Worm (Caenorhabditis elegans): Measurements from ENCODE around the gene F54B3.1.

The F54B3.1 gene

DNA sequence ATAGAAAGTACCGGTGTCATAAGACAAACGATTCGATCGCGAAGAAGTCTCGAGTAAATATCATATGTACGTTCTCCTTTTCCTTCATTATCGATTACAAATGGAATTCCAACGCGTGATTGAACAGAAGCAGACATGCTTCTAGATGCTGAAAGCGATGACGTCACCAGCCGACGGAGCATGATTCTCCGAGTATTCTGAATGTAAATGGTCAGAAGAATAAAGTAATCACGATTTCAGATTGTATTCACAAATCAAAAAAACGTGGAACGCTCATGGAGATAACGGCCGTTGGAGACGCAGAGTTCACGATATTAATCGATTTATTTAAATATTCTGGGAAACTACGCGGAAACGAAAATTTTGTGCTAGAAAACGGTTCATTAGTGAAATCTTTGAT lies 51.6 kb downstream of the F54B3.1 start, which contains the start of gene clpp-1 (continued):
- TF ChIP-seq unc-30 (tag; optimal IDR thresholded peaks at IDR 0.05): no peak
- TF ChIP-seq jun-1 (tag; optimal IDR thresholded peaks at IDR 0.05): no peak
- no peak for TF ChIP-seq skn-1 (tag; optimal IDR thresholded peaks at IDR 0.05)

DNA sequence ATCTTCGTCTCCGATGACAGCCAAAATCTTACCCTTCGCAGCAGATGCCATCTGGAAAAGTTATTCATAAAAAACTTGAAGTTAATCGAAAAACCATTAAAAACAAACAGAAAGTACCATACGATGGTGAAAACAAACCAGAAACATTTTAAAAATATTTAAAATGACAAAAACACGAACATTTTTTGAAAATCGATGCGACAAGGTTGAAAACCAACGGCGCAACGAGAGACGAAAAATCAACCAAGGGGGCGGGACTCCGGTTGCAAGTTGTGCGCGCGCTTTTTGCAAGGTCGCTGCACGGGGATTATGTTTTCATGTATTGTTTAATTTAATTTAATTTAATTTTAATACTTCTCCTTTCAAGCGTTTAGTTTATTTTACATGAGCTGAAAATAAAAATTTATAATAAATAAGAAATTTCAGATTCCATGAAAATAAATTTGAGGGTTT lies 52.6 kb downstream of the F54B3.1 start, which contains the start of gene vha-9:
Gene vha-9 (minus strand): TSS at position 51 of the 453 bp plus-strand sequence.
- TF ChIP-seq elt-3 (tag; optimal IDR thresholded peaks at IDR 0.05): peak in 1 of 6 experiments; percentile 37
- TF ChIP-seq lin-35 (GFP tag; optimal IDR thresholded peaks at IDR 0.05): peak; percentile 55 to 62
- no peak for TF ChIP-seq Y116A8C.19 (tag; optimal IDR thresholded peaks at IDR 0.05; ENCODE audit: borderline replicate concordance)
- no peak for TF ChIP-seq alr-1 (tag; optimal IDR thresholded peaks at IDR 0.05; ENCODE audit: borderline replicate concordance)
- no peak for TF ChIP-seq vab-15 (tag; optimal IDR thresholded peaks at IDR 0.05)
- TF ChIP-seq fkh-4 (tag; optimal IDR thresholded peaks at IDR 0.05; ENCODE audit: borderline replicate concordance): no peak
- TF ChIP-seq irx-1 (tag; optimal IDR thresholded peaks at IDR 0.05): peak; percentile 13
- peak; percentile 44 to 63 (median 61) for TF ChIP-seq ceh-82 (tag; optimal IDR thresholded peaks at IDR 0.05)
- no peak for TF ChIP-seq elt-2 (tag; optimal IDR thresholded peaks at IDR 0.05)
- peak; percentile 76 for TF ChIP-seq tbx-2 (tag; optimal IDR thresholded peaks at IDR 0.05)
- TF ChIP-seq C34B4.2 (tag; optimal IDR thresholded peaks at IDR 0.05): no peak
- peak; percentile 48 for TF ChIP-seq isw-1 (GFP tag; IDR thresholded peaks at IDR 0.05)
- peak; percentile 72 for TF ChIP-seq nhr-20 (tag; optimal IDR thresholded peaks at IDR 0.05)
- no peak for TF ChIP-seq tlp-1 (tag; optimal IDR thresholded peaks at IDR 0.05)
- TF ChIP-seq rnt-1 (tag; optimal IDR thresholded peaks at IDR 0.05): peak; percentile 74
- TF ChIP-seq F16B12.6 (tag; optimal IDR thresholded peaks at IDR 0.05): peak; percentile 52
- peak; percentile 57 for TF ChIP-seq nhr-85 (tag)
- TF ChIP-seq grh-1 (GFP tag; IDR thresholded peaks at IDR 0.05): peak; percentile 51
- peak; percentile 57 for TF ChIP-seq nhr-19 (GFP tag; conservative IDR thresholded peaks at IDR 0.05)
- no peak for TF ChIP-seq unc-30 (tag; optimal IDR thresholded peaks at IDR 0.05)
- TF ChIP-seq nhr-237 (tag; optimal IDR thresholded peaks at IDR 0.05): no peak
- no peak for TF ChIP-seq efl-3 (GFP tag; optimal IDR thresholded peaks at IDR 0.05)
- TF ChIP-seq lin-14 (GFP tag; optimal IDR thresholded peaks at IDR 0.05): peak; percentile 81
- TF ChIP-seq ztf-11 (tag; optimal IDR thresholded peaks at IDR 0.05): peak in 1 of 2 experiments; percentile 59
- TF ChIP-seq nhr-28 (tag; optimal IDR thresholded peaks at IDR 0.05): no peak
- TF ChIP-seq blmp-1 (tag; optimal IDR thresholded peaks at IDR 0.05): peak; percentile 45
- TF ChIP-seq nhr-76 (tag; optimal IDR thresholded peaks at IDR 0.05): no peak
- TF ChIP-seq unc-130 (tag; optimal IDR thresholded peaks at IDR 0.05): peak; percentile 78
- peak; percentile 26 for TF ChIP-seq ztf-4 (tag; optimal IDR thresholded peaks at IDR 0.05)
- no peak for TF ChIP-seq ceh-63 (GFP tag; optimal IDR thresholded peaks at IDR 0.05)
- TF ChIP-seq nhr-77 (tag; optimal IDR thresholded peaks at IDR 0.05): no peak
- peak; percentile 76 for TF ChIP-seq nhr-47 (tag; optimal IDR thresholded peaks at IDR 0.05)
- TF ChIP-seq hlh-17 (GFP tag; optimal IDR thresholded peaks at IDR 0.05; ENCODE audit: borderline replicate concordance): no peak
- no peak for TF ChIP-seq fos-1 (tag; optimal IDR thresholded peaks at IDR 0.05)
- TF ChIP-seq nhr-71 (tag; optimal IDR thresholded peaks at IDR 0.05): peak; percentile 83
- TF ChIP-seq ama-1 (optimal IDR thresholded peaks at IDR 0.05): no peak
- TF ChIP-seq ets-5 (GFP tag; IDR thresholded peaks at IDR 0.05): no peak
- no peak for TF ChIP-seq sup-37 (GFP tag; optimal IDR thresholded peaks at IDR 0.05)
- TF ChIP-seq hpl-2 (GFP tag; optimal IDR thresholded peaks at IDR 0.05): peak; percentile 3
- TF ChIP-seq mab-9 (GFP tag; IDR thresholded peaks at IDR 0.05): no peak
- TF ChIP-seq fkh-10 (GFP tag; optimal IDR thresholded peaks at IDR 0.05): no peak
- TF ChIP-seq mdl-1 (tag; optimal IDR thresholded peaks at IDR 0.05): peak in 1 of 2 experiments; percentile 57
- peak; percentile 70 for TF ChIP-seq dsc-1 (tag; optimal IDR thresholded peaks at IDR 0.05)
- TF ChIP-seq C16A3.4 (tag; optimal IDR thresholded peaks at IDR 0.05): peak; percentile 66
- no peak for TF ChIP-seq hlh-4 (tag; optimal IDR thresholded peaks at IDR 0.05)
- TF ChIP-seq egl-13 (tag; optimal IDR thresholded peaks at IDR 0.05): peak; percentile 4
- TF ChIP-seq swsn-7 (tag; optimal IDR thresholded peaks at IDR 0.05): peak; percentile 74
- no peak for TF ChIP-seq aly-2 (tag; optimal IDR thresholded peaks at IDR 0.05)
- peak; percentile 82 for TF ChIP-seq snu-23 (GFP tag; optimal IDR thresholded peaks at IDR 0.05)
